Fruit fly (Drosophila melanogaster): ENCODE data around the gene CG31817.

The CG31817 gene

dm6 chr2L:16337785-16338184 lies at the start of gene CG31817:
Gene CG31817, minus strand, starts transcription at chr2L:16337885.
- TF ChIP-seq Mnt (GFP tag; optimal IDR thresholded peaks at IDR 0.05) (no peak), CG5204 (GFP tag; optimal IDR thresholded peaks at IDR 0.05) (no peak), kay (GFP tag; ENCODE audit: borderline replicate concordance) (no peak), cnc (optimal IDR thresholded peaks at IDR 0.05) (no peak), tj (GFP tag; optimal IDR thresholded peaks at IDR 0.05) (no peak), CG14711 (tag; optimal IDR thresholded peaks at IDR 0.05) (no peak), Crg-1 (GFP tag; optimal IDR thresholded peaks at IDR 0.05) (no peak), ovo (GFP tag; optimal IDR thresholded peaks at IDR 0.05) (no peak), CG33017 (tag; optimal IDR thresholded peaks at IDR 0.05) (no peak), cic (GFP tag; optimal IDR thresholded peaks at IDR 0.05) (no peak)

- TF ChIP-seq CG33017 (tag; optimal IDR thresholded peaks at IDR 0.05): no peak
- TF ChIP-seq CG14711 (tag; optimal IDR thresholded peaks at IDR 0.05): no peak
- TF ChIP-seq Mnt (GFP tag; optimal IDR thresholded peaks at IDR 0.05): no peak
- no peak for TF ChIP-seq toe (GFP tag; optimal IDR thresholded peaks at IDR 0.05)
Observed at dm6 chr2L:16380973-16381372, 43.3 kb upstream of the CG31817 start.

- TF ChIP-seq CG33017 (tag; optimal IDR thresholded peaks at IDR 0.05) (no peak), CG5204 (GFP tag; optimal IDR thresholded peaks at IDR 0.05) (no peak), CG7101 (tag; optimal IDR thresholded peaks at IDR 0.05) (no peak)
Observed at dm6 chr2L:16374691-16375090, 37.0 kb upstream of the CG31817 start.

- TF ChIP-seq tj (GFP tag; optimal IDR thresholded peaks at IDR 0.05) (no peak), CG1620 (GFP tag; optimal IDR thresholded peaks at IDR 0.05) (no peak), kay (GFP tag; ENCODE audit: borderline replicate concordance) (no peak), CG33017 (tag; optimal IDR thresholded peaks at IDR 0.05) (no peak), pad (GFP tag; optimal IDR thresholded peaks at IDR 0.05) (no peak), ovo (GFP tag; optimal IDR thresholded peaks at IDR 0.05) (no peak), bab1 (GFP tag; optimal IDR thresholded peaks at IDR 0.05) (no peak), cic (GFP tag; optimal IDR thresholded peaks at IDR 0.05) (no peak), Crg-1 (GFP tag; optimal IDR thresholded peaks at IDR 0.05) (no peak), Hr96 (GFP tag; optimal IDR thresholded peaks at IDR 0.05) (no peak), CG12768 (GFP tag; optimal IDR thresholded peaks at IDR 0.05) (no peak)
Observed at dm6 chr2L:16365603-16366002, 27.9 kb upstream of the CG31817 start, which contains the start of gene jhamt. Gene jhamt, plus strand, starts transcription at chr2L:16365903.

- no peak for TF ChIP-seq cnc (optimal IDR thresholded peaks at IDR 0.05)
Observed at dm6 chr2L:16357865-16358264, 20.2 kb upstream of the CG31817 start.

dm6 chr2L:16356249-16357025 lies 18.8 kb upstream of the CG31817 start, which contains the start of gene CaBP1:
Gene CaBP1, minus strand, starts transcription at chr2L:16356735.
- TF ChIP-seq CG14711 (tag; optimal IDR thresholded peaks at IDR 0.05) (peak; percentile 86), tj (GFP tag; optimal IDR thresholded peaks at IDR 0.05) (peak; percentile 69), bab1 (GFP tag; optimal IDR thresholded peaks at IDR 0.05) (peak; percentile 42), CG7101 (tag; optimal IDR thresholded peaks at IDR 0.05) (no peak), Mnt (GFP tag; optimal IDR thresholded peaks at IDR 0.05) (no peak), Clk (GFP tag; optimal IDR thresholded peaks at IDR 0.05) (no peak), cic (GFP tag; optimal IDR thresholded peaks at IDR 0.05) (no peak), ovo (GFP tag; optimal IDR thresholded peaks at IDR 0.05) (no peak), CG7045 (GFP tag; optimal IDR thresholded peaks at IDR 0.05) (no peak), kay (GFP tag; ENCODE audit: borderline replicate concordance) (peak; percentile 10)

- TF ChIP-seq CG14711 (tag; optimal IDR thresholded peaks at IDR 0.05) (no peak), CG12768 (GFP tag; optimal IDR thresholded peaks at IDR 0.05) (no peak), bab1 (GFP tag; optimal IDR thresholded peaks at IDR 0.05) (no peak), CG11617 (GFP tag; optimal IDR thresholded peaks at IDR 0.05) (no peak), ovo (GFP tag; optimal IDR thresholded peaks at IDR 0.05) (no peak), Crg-1 (GFP tag; optimal IDR thresholded peaks at IDR 0.05) (no peak), pad (GFP tag; optimal IDR thresholded peaks at IDR 0.05) (no peak), tj (GFP tag; optimal IDR thresholded peaks at IDR 0.05) (no peak), Mnt (GFP tag; optimal IDR thresholded peaks at IDR 0.05) (no peak), CG5204 (GFP tag; optimal IDR thresholded peaks at IDR 0.05) (no peak), CG33017 (tag; optimal IDR thresholded peaks at IDR 0.05) (no peak), Hr96 (GFP tag; optimal IDR thresholded peaks at IDR 0.05) (no peak), cnc (optimal IDR thresholded peaks at IDR 0.05) (no peak), cic (GFP tag; optimal IDR thresholded peaks at IDR 0.05) (no peak), CG7101 (tag; optimal IDR thresholded peaks at IDR 0.05) (no peak), CG7045 (GFP tag; optimal IDR thresholded peaks at IDR 0.05) (no peak), kay (GFP tag; ENCODE audit: borderline replicate concordance) (no peak), CG1620 (GFP tag; optimal IDR thresholded peaks at IDR 0.05) (no peak), toe (GFP tag; optimal IDR thresholded peaks at IDR 0.05) (no peak), Clk (GFP tag; optimal IDR thresholded peaks at IDR 0.05) (no peak)
Observed at dm6 chr2L:16353765-16354164, 16.1 kb upstream of the CG31817 start.
